Worm (Caenorhabditis elegans): ENCODE results near the gene C14A6.12.

DNA sequence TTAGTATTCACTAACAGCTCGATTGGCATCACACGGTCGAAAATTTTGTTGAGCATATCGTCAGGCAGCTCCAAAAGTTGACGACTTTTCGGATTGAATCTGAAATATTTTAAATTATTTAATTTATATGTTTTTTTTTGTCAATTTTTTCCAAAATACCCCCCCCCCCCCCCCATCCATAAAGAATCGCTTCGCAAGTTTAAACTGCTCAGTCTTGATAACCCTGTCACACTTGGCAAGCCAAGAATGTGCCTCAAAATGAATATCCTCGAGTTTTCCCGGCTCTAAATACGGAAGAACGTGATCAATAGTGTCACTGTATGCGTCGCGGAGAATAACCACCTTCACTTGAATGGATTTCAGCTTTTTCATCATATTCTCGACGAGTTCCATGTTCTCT lies 29.3 kb downstream of the C14A6.12 start, which contains the start of gene Y37H2A.18:
- TF ChIP-seq nhr-67 (tag; optimal IDR thresholded peaks at IDR 0.05) (no peak), nhr-12 (tag; optimal IDR thresholded peaks at IDR 0.05) (no peak), ztf-11 (tag; optimal IDR thresholded peaks at IDR 0.05) (no peak), sea-2 (GFP tag; optimal IDR thresholded peaks at IDR 0.05) (no peak), nhr-237 (tag; optimal IDR thresholded peaks at IDR 0.05) (no peak), hmg-11 (tag; optimal IDR thresholded peaks at IDR 0.05) (no peak)

Data from whole organism, L3 larva.